Worm (Caenorhabditis elegans): Measurements from ENCODE around the gene F46G10.1.

DNA sequence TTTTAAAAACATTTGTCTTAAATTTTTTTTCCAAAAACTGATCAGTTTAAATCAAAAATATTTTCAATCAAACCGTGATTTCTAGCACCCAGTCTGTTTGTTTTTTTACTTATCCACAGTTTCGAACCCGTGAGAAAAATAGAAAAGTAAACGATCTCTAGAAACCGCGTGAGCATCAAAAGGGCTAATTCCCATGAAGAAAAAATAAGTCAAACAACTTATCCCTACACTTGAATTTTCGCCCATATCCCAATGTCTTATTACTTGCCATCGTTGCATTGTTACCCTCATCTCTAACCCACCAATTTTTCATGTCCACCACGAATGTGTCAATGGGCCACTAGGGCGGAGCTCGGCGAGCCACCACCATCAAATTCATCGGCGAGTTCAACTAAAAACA, 26.2 kb upstream of the F46G10.1 start, which contains the start of gene ptr-24:
- TF ChIP-seq nhr-12 (tag; optimal IDR thresholded peaks at IDR 0.05) (no peak), zag-1 (tag; optimal IDR thresholded peaks at IDR 0.05) (no peak), ama-1 (optimal IDR thresholded peaks at IDR 0.05) (no peak), gmeb-1 (tag; optimal IDR thresholded peaks at IDR 0.05) (no peak), unc-62 (GFP tag; optimal IDR thresholded peaks at IDR 0.05) (no peak), lin-39 (tag; optimal IDR thresholded peaks at IDR 0.05) (no peak), egl-27 (tag; optimal IDR thresholded peaks at IDR 0.05) (no peak), sma-3 (GFP tag; optimal IDR thresholded peaks at IDR 0.05) (no peak), mdl-1 (tag; optimal IDR thresholded peaks at IDR 0.05) (no peak)

All from whole organism, L2 larva.